Fruit fly (Drosophila melanogaster): ENCODE data around the gene CG34324.

DNA sequence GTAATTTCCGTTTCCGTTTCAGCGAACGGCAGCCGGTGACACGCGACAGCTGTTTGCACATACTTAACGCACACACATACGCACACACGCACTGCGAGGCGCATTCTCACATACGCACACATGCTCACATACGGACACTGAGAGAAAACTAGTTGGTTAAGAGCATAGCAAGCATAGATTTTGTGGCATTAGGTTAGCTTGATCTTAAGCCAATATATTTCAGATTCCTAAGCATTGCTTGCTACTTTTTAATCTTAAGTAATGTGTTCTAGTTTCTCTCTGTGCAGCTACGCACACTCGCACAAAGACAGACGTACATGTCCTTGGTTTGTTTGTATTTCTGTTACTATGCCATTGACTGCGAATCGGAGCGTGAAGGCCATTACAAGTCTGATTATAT lies 23.4 kb downstream of the CG34324 start:
- TF ChIP-seq usp (GFP tag; optimal IDR thresholded peaks at IDR 0.05), result no peak
- no peak for TF ChIP-seq CG8478 (optimal IDR thresholded peaks at IDR 0.05)
- TF ChIP-seq pan (optimal IDR thresholded peaks at IDR 0.05), result no peak
- no peak for TF ChIP-seq psq (optimal IDR thresholded peaks at IDR 0.05)
- no peak for TF ChIP-seq EcR (GFP tag; optimal IDR thresholded peaks at IDR 0.05)
- no peak for TF ChIP-seq Dll (optimal IDR thresholded peaks at IDR 0.05)
